Fruit fly (Drosophila melanogaster) ovary, adult (tissue): ENCODE data around the gene Pgant8.

Experiments
- CG17801 ChIP-seq: fragments of 200-800 bp; optimal IDR thresholded peaks from 2 replicates; lab custom pipeline; 2019; ENCODE audit warnings: missing biosample characterization, mild to moderate bottlenecking, missing genetic modification characterization, moderate library complexity; ENCODE audit not compliant: partially characterized antibody

Gene Pgant8

DNA sequence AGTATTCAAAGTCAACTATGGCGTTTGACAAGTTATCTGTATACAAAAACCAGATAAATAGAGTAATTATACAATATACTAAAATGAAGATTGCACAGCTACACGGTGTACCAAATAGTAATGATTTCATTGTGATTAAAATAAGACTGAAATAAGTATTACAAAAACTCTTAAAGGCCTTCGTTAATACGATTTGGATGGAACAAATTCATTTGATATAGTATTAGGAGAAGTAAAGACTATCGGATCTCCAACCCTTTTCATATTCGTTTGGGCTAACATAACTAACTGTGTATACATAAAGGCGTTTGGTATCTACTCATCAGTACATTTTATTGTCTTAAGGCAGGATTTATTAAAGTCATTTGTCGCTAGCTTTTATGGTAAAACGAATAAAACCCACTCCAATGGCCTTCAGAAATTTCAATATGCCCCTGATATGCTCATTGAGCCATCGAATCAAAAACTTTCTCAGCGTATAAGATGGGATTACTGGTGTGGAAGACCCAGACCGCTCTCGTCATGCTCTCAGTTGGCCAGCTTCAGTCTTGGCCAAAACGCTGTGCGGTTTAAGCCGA lies at the start of gene Pgant8, which contains the start of gene CG7579:
Pgant8 (plus strand) TSS at position 528 of the 578 bp plus-strand sequence.
CG7579 (minus strand) TSS at position 101 of the 578 bp plus-strand sequence.
- no peak for TF ChIP-seq CG17801 (GFP tag; lab: Kevin White, UChicago)

DNA sequence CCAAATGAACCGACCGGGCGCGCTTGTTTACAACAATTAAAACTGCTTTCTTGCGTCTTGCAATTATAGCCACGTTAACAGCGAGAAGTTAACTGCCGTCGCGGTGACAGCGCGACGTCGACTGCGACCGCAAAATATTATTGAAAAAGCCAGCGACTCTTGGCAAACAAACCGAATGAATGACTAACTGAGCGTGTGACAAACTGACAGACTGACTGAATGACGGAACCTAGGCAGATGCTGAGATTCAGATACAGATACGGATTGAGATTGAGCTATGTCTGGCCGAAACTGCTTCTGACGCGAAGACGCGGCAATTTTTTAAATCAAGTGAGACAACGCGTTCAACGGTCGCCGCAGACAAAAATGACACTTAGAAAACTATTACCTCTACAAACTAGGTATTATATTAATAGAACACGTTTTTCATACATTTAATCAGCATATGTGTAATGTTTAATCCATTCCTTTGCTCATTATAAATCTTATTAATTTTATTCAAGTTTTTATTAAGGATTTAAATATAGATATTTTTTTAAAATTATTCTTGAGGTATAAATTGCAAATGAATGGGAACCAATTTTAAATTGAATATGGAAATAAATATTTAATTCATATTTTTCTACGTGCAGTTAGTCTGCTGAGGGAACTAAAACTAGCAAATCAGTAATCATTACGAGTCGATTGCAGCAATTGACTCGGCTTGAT lies 49.1 kb upstream of the Pgant8 start:
- TF ChIP-seq CG17801 (GFP tag; lab: Kevin White, UChicago): no peak

DNA sequence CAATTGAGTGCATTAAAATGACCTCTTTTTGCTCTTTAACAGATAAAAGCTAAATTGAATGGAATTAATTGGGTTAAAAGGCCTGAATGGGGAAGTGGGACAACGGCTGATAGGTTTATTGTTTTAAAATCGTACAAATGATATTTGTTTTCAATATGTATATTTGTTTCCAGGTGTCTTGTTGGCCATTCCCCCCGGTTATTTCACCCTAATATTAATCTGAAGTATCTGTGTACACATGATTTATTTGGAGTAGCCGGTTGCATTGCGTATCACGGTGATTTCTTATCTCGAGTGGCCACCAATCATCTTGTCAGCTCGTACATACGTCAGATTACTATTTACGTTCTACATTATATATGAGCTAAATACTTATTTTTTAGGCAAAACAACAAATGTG lies 47.3 kb upstream of the Pgant8 start:
- TF ChIP-seq CG17801 (GFP tag; lab: Kevin White, UChicago): no peak

DNA sequence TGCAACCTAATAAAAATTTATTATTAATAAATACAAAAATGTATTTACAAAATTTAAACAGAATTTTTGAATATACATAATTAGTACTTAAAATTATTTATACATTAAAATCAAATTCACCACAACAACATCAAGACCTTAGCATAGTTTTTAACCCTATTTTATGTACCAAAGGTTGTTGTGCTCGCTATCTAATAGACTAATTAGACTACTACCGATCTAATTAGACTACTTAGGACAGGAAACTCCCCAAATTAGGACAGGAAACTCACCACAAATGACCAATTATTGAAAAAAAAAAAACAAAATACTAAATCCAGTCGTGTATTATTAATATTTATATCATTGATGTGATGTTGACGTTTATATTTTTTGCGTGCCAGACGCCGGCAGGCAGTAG lies 46.7 kb upstream of the Pgant8 start:
- no peak for TF ChIP-seq CG17801 (GFP tag; lab: Kevin White, UChicago)

DNA sequence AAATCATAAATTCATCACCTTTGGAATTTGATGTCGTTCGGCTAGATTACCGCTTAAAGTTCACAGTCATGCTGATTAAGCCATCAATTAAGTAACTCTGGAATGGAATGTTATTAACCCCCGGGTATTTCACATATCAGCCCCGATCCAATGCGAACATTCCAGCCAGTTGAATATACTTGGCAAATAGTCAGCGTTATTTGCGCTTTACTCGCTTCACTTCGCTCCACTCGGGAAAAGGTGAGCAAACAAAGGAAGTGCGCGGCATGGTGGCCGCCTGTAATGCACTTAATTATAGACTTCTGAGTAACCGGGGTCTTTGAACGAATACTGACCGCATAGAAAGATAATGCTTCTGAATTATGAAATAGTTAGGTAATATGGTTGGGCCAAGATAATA lies 46.1 kb upstream of the Pgant8 start:
- TF ChIP-seq CG17801 (GFP tag; lab: Kevin White, UChicago): no peak

DNA sequence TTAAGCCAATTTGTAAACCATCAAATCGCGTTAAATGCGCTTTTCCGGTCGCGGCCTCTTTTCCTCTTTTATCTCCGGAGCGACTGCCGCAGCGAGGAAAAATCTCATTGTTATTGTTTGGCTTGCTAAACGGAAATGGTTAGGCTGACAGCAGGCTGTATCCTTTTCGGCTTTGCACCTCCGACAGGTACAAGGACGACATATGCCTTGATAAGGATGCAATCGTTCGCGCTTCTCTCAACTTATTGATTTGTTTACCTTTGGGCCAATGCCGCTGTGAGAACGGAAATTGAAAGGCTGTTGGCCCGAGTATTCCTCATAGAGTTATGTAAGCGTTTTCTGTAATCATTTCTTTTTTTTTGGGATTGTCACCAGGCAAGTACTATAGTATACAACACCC lies 45.1 kb upstream of the Pgant8 start:
- TF ChIP-seq CG17801 (GFP tag; lab: Kevin White, UChicago): no peak

DNA sequence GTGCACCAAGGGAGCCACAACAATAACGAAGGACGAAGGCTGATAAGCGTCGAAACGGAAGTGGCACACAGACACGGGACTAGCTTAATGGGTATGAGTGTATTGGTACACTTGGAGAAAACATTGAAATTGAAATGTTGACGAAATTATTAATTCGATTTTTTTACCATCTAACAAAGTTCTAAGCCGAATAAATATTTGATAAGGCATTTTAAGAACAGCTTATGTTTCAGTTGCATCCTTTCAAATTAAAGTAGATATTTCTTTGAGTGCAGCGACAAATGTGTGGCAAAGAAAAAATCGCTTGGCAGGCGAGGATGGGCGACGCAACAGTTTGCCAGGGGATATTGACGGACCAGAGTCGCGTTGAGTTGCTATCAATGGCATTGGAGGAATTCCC lies 43.7 kb upstream of the Pgant8 start:
- no peak for TF ChIP-seq CG17801 (GFP tag; lab: Kevin White, UChicago)

DNA sequence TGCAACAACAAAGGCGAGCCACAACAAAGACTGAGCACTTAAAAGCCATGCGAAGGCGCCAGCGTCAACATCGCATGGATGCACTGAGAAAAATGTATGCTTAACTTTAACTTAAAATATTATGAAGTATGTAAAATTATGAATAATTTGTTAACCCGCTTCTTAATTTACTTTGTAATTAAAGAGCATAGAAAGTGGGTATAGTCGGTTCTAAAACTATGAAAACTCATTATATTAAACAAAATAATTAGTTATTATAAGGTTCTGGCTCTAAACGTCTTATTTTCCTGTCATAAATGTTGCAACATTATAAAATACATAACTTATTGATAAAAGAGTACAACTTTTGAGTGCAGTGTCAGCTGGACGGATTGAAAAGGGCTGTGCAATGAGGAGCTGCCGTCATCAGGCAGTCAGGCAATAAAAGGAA lies 42.1 kb upstream of the Pgant8 start:
- no peak for TF ChIP-seq CG17801 (GFP tag; lab: Kevin White, UChicago)

DNA sequence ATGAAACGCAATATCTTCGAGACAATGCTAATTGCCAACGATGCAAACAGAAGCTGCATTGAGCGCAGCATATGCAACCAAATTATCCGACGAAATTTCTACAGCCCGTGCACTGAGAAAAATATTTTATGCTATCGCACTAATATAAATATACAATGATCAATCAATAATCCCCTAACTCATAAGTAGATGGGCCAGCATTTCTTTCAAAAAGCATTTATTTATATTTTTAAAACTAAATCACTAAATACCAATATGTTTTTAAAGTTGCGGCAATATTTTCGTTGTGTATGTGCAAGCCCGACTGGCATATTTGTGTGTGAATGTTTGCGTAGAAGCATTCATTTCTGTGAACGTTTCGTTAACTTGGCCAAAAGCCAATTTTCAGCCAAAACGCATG lies 37.5 kb upstream of the Pgant8 start:
- no peak for TF ChIP-seq CG17801 (GFP tag; lab: Kevin White, UChicago)

DNA sequence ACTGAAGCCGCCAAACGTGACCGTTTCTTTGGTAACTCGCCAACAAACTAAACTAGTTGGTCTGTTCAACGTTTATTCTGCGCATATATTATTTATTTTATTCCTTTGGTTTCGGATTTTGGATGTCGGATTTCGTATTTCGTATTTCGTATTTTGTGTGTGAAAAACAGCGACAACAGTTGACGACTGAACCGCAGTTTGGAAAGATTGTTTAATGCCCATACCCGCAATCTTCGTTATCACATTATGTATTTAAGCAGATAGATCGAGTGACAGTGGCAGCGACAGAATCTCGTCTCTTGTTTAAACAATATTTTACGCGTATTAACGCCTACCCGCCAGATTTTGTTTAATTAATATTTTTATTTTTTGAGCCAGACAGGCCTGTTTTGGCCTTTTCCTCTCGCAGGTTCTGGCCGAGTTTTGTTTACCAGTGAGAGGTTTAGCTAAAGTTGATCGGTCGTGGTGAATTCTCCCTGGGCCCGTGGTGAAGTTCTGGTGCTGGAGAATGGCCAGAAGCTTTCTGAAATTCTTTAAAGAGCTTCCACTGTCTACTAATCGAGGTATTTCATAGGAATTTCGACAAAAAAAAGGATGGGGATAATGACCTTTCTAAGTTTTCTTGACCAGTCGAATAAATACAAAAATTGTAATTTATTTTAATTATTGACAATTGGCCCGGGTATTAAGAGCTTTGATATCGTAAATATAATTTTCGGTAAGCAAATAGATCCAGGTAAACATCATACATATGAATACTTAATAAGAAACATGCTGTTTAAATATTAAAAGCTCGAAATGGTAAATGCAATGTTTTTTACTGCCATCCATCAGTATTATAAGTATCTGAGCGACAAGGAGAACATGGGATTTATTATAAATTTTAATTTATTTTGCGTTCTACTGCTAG lies 35.7 kb upstream of the Pgant8 start, which contains the start of the genes comm3 and CG43083:
comm3 (minus strand) TSS at position 51 of the 910 bp plus-strand sequence.
CG43083 (plus strand) TSS at position 860 of the 910 bp plus-strand sequence.
- no peak for TF ChIP-seq CG17801 (GFP tag; lab: Kevin White, UChicago)

DNA sequence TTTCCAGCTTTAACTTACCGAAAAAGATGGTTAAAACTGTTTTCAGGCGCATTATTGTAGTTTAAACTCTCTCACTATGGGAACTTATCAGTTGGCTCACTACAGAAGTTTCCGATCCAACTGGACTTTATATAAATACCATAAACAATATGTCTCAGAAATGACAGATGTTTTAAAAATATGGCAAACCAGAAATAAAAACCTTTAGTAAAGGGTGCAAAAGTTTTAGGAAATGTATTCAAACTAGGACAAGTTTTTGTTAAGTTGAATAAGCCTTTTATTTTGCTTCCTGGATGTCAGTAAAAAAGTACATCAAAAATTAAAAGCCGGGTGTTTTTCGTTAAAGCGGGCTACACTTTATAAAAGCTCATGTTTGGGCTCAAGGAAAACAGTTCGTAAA lies 34.1 kb upstream of the Pgant8 start, which contains the start of the genes Eig71Ea and Eig71Eb:
Eig71Ea (minus strand) TSS at position 101 of the 400 bp plus-strand sequence.
Eig71Eb (plus strand) TSS at position 376 of the 400 bp plus-strand sequence.
- TF ChIP-seq CG17801 (GFP tag; lab: Kevin White, UChicago): no peak

DNA sequence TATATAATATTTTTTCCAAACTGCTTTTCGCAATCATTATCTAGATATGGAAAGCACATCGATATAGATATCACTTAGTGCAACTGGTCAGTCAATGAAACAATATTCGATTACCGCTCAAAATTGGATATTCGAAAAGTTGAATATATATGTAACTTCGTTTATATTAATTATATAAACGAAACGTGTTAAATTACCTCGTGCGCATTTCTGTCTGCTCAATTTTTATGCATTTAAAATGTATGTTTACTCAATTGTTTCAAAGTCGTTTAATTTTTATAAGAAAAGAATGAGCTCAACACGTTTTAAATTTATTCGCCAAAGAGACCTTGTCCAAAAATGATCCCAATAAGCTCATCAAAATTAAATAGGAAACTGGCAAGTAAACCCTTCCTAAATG lies 33.1 kb upstream of the Pgant8 start, which contains the start of gene CG43084:
CG43084 (plus strand) TSS at position 301 of the 400 bp plus-strand sequence.
- no peak for TF ChIP-seq CG17801 (GFP tag; lab: Kevin White, UChicago)

DNA sequence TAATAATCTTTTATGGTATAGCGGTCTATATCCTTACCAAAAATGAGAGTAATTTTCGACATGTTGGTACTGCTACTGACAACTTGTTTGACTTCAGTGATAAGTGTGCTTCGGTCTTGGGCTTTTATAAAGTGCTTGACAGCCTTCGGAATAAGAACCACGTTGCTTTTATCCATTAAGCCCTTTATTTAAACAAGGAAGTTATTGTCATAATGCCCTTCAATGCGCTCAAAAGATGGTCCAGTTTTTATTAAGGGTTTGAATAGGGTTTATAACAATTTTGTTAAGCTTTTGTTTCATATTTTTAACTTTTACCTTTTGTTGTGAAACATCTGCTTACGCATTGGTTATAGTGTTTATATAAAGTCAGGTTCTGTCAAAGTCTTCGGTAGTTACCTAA lies 31.5 kb upstream of the Pgant8 start, which contains the start of the genes Eig71Ec and Eig71Ed:
Eig71Ec (minus strand) TSS at position 101 of the 400 bp plus-strand sequence.
Eig71Ed (plus strand) TSS at position 384 of the 400 bp plus-strand sequence.
- no peak for TF ChIP-seq CG17801 (GFP tag; lab: Kevin White, UChicago)

DNA sequence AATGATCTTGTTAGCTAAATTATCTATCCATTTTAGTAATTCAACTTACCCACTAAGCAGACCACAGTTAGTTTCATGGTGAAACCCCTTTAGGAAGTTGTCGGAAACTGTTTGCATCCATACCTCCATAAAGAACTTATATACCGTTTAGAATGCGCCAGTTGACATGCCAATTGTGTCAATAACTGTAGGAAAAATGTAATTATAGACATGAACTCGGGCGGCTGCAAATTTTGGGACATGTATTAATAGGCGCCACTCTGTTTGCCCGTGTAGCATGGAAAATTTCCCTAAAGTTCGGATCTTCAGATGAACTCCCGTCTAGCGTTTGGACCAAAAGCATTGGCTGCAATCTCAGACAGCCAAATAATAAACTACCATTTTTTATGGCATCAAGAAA lies 27.8 kb upstream of the Pgant8 start, which contains the start of gene Eig71Ee:
Eig71Ee (minus strand) TSS at position 101 of the 400 bp plus-strand sequence.
- TF ChIP-seq CG17801 (GFP tag; lab: Kevin White, UChicago): no peak
